Fruit fly (Drosophila melanogaster): ENCODE data around the gene Rab3-GEF.

dm6 chrX:15062619-15063018 is 26.9 kb upstream of the Rab3-GEF start:
- TF ChIP-seq EcR (GFP tag; optimal IDR thresholded peaks at IDR 0.05), result no peak
- no peak for TF ChIP-seq pan (optimal IDR thresholded peaks at IDR 0.05)
- no peak for TF ChIP-seq CG8478 (optimal IDR thresholded peaks at IDR 0.05)
- TF ChIP-seq psq (optimal IDR thresholded peaks at IDR 0.05), result no peak
- no peak for TF ChIP-seq Dll (optimal IDR thresholded peaks at IDR 0.05)
- no peak for TF ChIP-seq usp (GFP tag; optimal IDR thresholded peaks at IDR 0.05)
